Fruit fly (Drosophila melanogaster) whole organism, embryonic: Measurements from ENCODE around the gene mRpL17.

Source experiments
- Abd-B ChIP-seq: fragments of 200-800 bp; sonication (Bioruptor generic); optimal IDR thresholded peaks from 2 replicates; lab custom pipeline; 2018; ENCODE audit warnings: missing biosample characterization, mild to moderate bottlenecking, missing genetic modification characterization, moderate library complexity
- CG17829 ChIP-seq: fragments of 200-800 bp; optimal IDR thresholded peaks from 2 replicates; lab custom pipeline; 2019; ENCODE audit warnings: missing biosample characterization, mild to moderate bottlenecking, missing genetic modification characterization, moderate library complexity
- CG2116 ChIP-seq: fragments of 200-800 bp; sonication (Bioruptor generic); optimal IDR thresholded peaks from 3 replicates; lab custom pipeline; 2018; ENCODE audit warnings: missing biosample characterization, mild to moderate bottlenecking, missing genetic modification characterization
- CG2199 ChIP-seq: fragments of 200-800 bp; sonication (Bioruptor generic); IDR thresholded peaks from 3 replicates; pipeline ENCODE4 v1.3.6; 2022; ENCODE audit warnings: missing biosample characterization, missing genetic modification characterization
- CG6813 ChIP-seq: fragments of 200-800 bp; sonication (Bioruptor generic); optimal IDR thresholded peaks from 2 replicates; lab custom pipeline; 2017; ENCODE audit warnings: missing biosample characterization, missing genetic modification characterization, mild to moderate bottlenecking, moderate library complexity, missing genetic modification reagents
- HLH3B ChIP-seq: fragments of 200-800 bp; sonication (Bioruptor generic); IDR thresholded peaks from 2 replicates; pipeline ENCODE4 v1.3.6; 2022; ENCODE audit warnings: missing biosample characterization, missing genetic modification characterization
- MBD-R2 ChIP-seq: fragments of 200-800 bp; sonication (Bioruptor generic); IDR thresholded peaks from 2 replicates; pipeline ENCODE4 v1.3.6; 2022; ENCODE audit warnings: missing biosample characterization, missing genetic modification characterization
- Meics ChIP-seq: fragments of 200-800 bp; sonication (Bioruptor generic); optimal IDR thresholded peaks from 2 replicates; lab custom pipeline; 2017; ENCODE audit warnings: missing biosample characterization, mild to moderate bottlenecking, missing genetic modification characterization
- Mrtf ChIP-seq: fragments of 200-800 bp; sonication (Bioruptor generic); IDR thresholded peaks from 3 replicates; pipeline ENCODE4 v1.3.6; 2022; ENCODE audit warnings: missing biosample characterization, missing genetic modification characterization
- abd-A ChIP-seq: fragments of 200-800 bp; sonication (Bioruptor generic); optimal IDR thresholded peaks from 3 replicates; lab custom pipeline; 2019; ENCODE audit warnings: missing biosample characterization, mild to moderate bottlenecking, missing genetic modification characterization, moderate library complexity
- nmo ChIP-seq: fragments of 200-800 bp; sonication (Bioruptor generic); optimal IDR thresholded peaks from 2 replicates; lab custom pipeline; 2018; ENCODE audit warnings: missing biosample characterization, mild to moderate bottlenecking, missing genetic modification characterization, moderate library complexity
- pum ChIP-seq: fragments of 200-800 bp; sonication (Bioruptor generic); optimal IDR thresholded peaks from 2 replicates; lab custom pipeline; 2016; ENCODE audit warnings: missing biosample characterization, missing genetic modification characterization
- sisA ChIP-seq: fragments of 200-800 bp; sonication (Bioruptor generic); IDR thresholded peaks from 2 replicates; pipeline ENCODE4 v1.3.6; 2022; ENCODE audit warnings: missing biosample characterization, missing genetic modification characterization
- tna ChIP-seq: fragments of 200-800 bp; sonication (Bioruptor generic); IDR thresholded peaks from 2 replicates; pipeline ENCODE4 v1.3.6; 2022; ENCODE audit warnings: missing biosample characterization, missing genetic modification characterization; ENCODE audit not compliant: partially characterized antibody

DNA sequence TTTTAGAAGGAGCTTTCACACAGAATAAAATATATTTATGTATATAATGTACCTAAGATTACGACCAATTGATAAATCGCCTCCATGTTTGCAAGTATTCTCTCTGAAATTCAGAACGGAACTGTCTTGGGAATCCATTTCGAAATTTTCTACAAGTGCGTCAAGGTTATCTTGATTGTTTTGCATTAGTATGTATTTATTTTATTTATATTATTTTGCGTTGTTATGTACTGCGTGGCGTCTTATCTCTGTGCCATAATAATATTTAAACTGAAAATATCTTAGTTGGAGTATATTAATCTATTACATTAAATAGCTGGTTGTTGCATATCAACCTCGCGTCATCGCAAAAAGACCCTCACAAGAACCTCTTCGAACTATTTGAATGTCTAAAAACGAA is 33.1 kb upstream of the mRpL17 start, which contains the start of gene CG42846:
- no peak for TF ChIP-seq CG6813 (GFP tag; lab: Kevin White, UChicago)
- no peak for TF ChIP-seq tna
- TF ChIP-seq nmo: no peak
- TF ChIP-seq Meics: no peak
- no peak for TF ChIP-seq CG17829
- no peak for TF ChIP-seq pum (GFP tag; lab: Kevin White, UChicago)
- no peak for TF ChIP-seq MBD-R2 (GFP tag; lab: Robert Waterston, UW)
- no peak for TF ChIP-seq Mrtf (GFP tag; lab: Robert Waterston, UW)
- TF ChIP-seq HLH3B (GFP tag; lab: Robert Waterston, UW): no peak
- no peak for TF ChIP-seq sisA (GFP tag; lab: Robert Waterston, UW)
- TF ChIP-seq CG2199 (GFP tag; lab: Robert Waterston, UW): no peak
- no peak for TF ChIP-seq CG2116 (GFP tag; lab: Kevin White, UChicago)
- TF ChIP-seq abd-A (tag; lab: Kevin White, UChicago): no peak
- no peak for TF ChIP-seq Abd-B
